Worm (Caenorhabditis elegans) whole organism, young adult: ENCODE measurements around the gene F26F12.3.

Experiments
- F10E7.11 ChIP-seq: sonication (generic microtip); optimal IDR thresholded peaks from 2 replicates; lab custom pipeline; 2017; ENCODE audit warnings: mild to moderate bottlenecking, missing genetic modification characterization, moderate library complexity, missing compliant biosample characterization
- F22D6.2 ChIP-seq: sonication (generic microtip); optimal IDR thresholded peaks from 2 replicates; lab custom pipeline; 2016; ENCODE audit warnings: mild to moderate bottlenecking, missing genetic modification characterization, missing compliant biosample characterization
- F52B5.7 ChIP-seq: sonication (generic microtip); optimal IDR thresholded peaks from 2 replicates; lab custom pipeline; 2016; ENCODE audit warnings: mild to moderate bottlenecking, missing genetic modification characterization, missing compliant biosample characterization
- Y56A3A.18 ChIP-seq: fragments of 200-800 bp; sonication (Bioruptor generic); IDR thresholded peaks from 2 replicates; pipeline ENCODE4 v1.3.6; 2022; ENCODE audit warnings: missing genetic modification reagents, missing genetic modification characterization, missing compliant biosample characterization
- Y95B8A.8 ChIP-seq: fragments of 200-800 bp; sonication (Bioruptor generic); IDR thresholded peaks from 2 replicates; pipeline ENCODE4 v1.3.6; 2022; ENCODE audit warnings: missing genetic modification reagents, missing genetic modification characterization, missing compliant biosample characterization
- aptf-2 ChIP-seq: fragments of 200-800 bp; sonication (Bioruptor generic); conservative IDR thresholded peaks from 2 replicates; pipeline ENCODE4 v1.3.6; 2022; ENCODE audit warnings: missing genetic modification reagents, missing genetic modification characterization, missing compliant biosample characterization
- atf-7 ChIP-seq: sonication (generic microtip); optimal IDR thresholded peaks from 2 replicates; lab custom pipeline; 2017; ENCODE audit warnings: mild to moderate bottlenecking, missing genetic modification characterization, missing compliant biosample characterization
- athp-1 ChIP-seq: sonication (generic microtip); optimal IDR thresholded peaks from 2 replicates; lab custom pipeline; 2017; ENCODE audit warnings: mild to moderate bottlenecking, missing genetic modification characterization, missing compliant biosample characterization
- attf-5 ChIP-seq: fragments of 200-800 bp; sonication (Bioruptor generic); optimal IDR thresholded peaks from 2 replicates; lab custom pipeline; 2018; ENCODE audit warnings: mild to moderate bottlenecking, missing genetic modification characterization, missing compliant biosample characterization
- bed-2 ChIP-seq: fragments of 200-800 bp; sonication (Bioruptor generic); IDR thresholded peaks from 2 replicates; pipeline ENCODE4 v1.3.6; 2022; ENCODE audit warnings: missing genetic modification reagents, missing genetic modification characterization, missing compliant biosample characterization
- cebp-1 ChIP-seq, 2 experiments: fragments of 200-800 bp in 1 of 2; sonication (Bioruptor generic) in 1 of 2; sonication (generic microtip) in 1 of 2; IDR thresholded peaks in 1 of 2; optimal IDR thresholded peaks in 1 of 2; 2 replicates each; pipeline versions ENCODE4 v1.3.6 to Lab custom; 2017 to 2022; ENCODE audit warnings: missing compliant biosample characterization in 2 of 2, missing genetic modification characterization in 2 of 2, mild to moderate bottlenecking in 1 of 2, missing genetic modification reagents in 1 of 2, moderate library complexity in 1 of 2
- cebp-2 ChIP-seq: fragments of 200-800 bp; sonication (Bioruptor generic); IDR thresholded peaks from 2 replicates; pipeline ENCODE4 v1.3.6; 2022; ENCODE audit warnings: missing genetic modification characterization, missing compliant biosample characterization
- ceh-100 ChIP-seq: fragments of 200-800 bp; sonication (Bioruptor generic); IDR thresholded peaks from 2 replicates; pipeline ENCODE4 v1.3.6; 2022; ENCODE audit warnings: missing genetic modification reagents, missing genetic modification characterization, missing compliant biosample characterization
- ceh-27 ChIP-seq: fragments of 200-800 bp; sonication (Bioruptor generic); optimal IDR thresholded peaks from 2 replicates; lab custom pipeline; 2018; ENCODE audit warnings: mild to moderate bottlenecking, missing genetic modification characterization, moderate library complexity, missing compliant biosample characterization
- ceh-40 ChIP-seq: fragments of 200-800 bp; sonication (Bioruptor generic); IDR thresholded peaks from 2 replicates; pipeline ENCODE4 v1.3.6; 2022; ENCODE audit warnings: missing genetic modification characterization, missing compliant biosample characterization
- ceh-58 ChIP-seq: fragments of 200-800 bp; sonication (Bioruptor generic); IDR thresholded peaks from 2 replicates; pipeline ENCODE4 v1.3.6; 2022; ENCODE audit warnings: missing genetic modification characterization, missing compliant biosample characterization
- die-1 ChIP-seq: sonication (generic microtip); optimal IDR thresholded peaks from 2 replicates; lab custom pipeline; 2016; ENCODE audit warnings: missing genotype, mild to moderate bottlenecking, missing genetic modification characterization, missing compliant biosample characterization
- dpl-1 ChIP-seq: fragments of 150-350 bp; optimal IDR thresholded peaks from 2 replicates; lab custom pipeline; 2014; ENCODE audit warnings: missing biosample characterization, missing genetic modification reagents, missing genetic modification characterization
- egl-44 ChIP-seq: fragments of 200-800 bp; sonication (Bioruptor generic); IDR thresholded peaks from 2 replicates; pipeline ENCODE4 v1.3.6; 2022; ENCODE audit warnings: missing genetic modification reagents, missing genetic modification characterization, missing compliant biosample characterization
- egrh-3 ChIP-seq: fragments of 200-800 bp; sonication (Bioruptor generic); IDR thresholded peaks from 2 replicates; pipeline ENCODE4 v1.3.6; 2022; ENCODE audit warnings: missing genetic modification reagents, missing genetic modification characterization, missing compliant biosample characterization
- fkh-3 ChIP-seq: sonication (generic microtip); optimal IDR thresholded peaks from 2 replicates; lab custom pipeline; 2016; ENCODE audit warnings: mild to moderate bottlenecking, missing genetic modification characterization, missing compliant biosample characterization
- gei-17 ChIP-seq: fragments of 200-800 bp; sonication (Bioruptor generic); optimal IDR thresholded peaks from 2 replicates; lab custom pipeline; 2018; ENCODE audit warnings: mild to moderate bottlenecking, missing genetic modification characterization, missing compliant biosample characterization
- hlh-12 ChIP-seq: sonication (generic microtip); optimal IDR thresholded peaks from 2 replicates; lab custom pipeline; 2016; ENCODE audit warnings: missing genetic modification characterization, missing compliant biosample characterization
- hlh-26 ChIP-seq: fragments of 200-800 bp; sonication (Bioruptor generic); conservative IDR thresholded peaks from 2 replicates; pipeline ENCODE4 v1.3.6; 2022; ENCODE audit warnings: missing genetic modification reagents, missing genetic modification characterization, missing compliant biosample characterization
- let-526 ChIP-seq: fragments of 200-800 bp; sonication (Bioruptor generic); IDR thresholded peaks from 2 replicates; pipeline ENCODE4 v1.3.6; 2022; ENCODE audit warnings: missing genetic modification reagents, missing genetic modification characterization, missing compliant biosample characterization
- lin-26 ChIP-seq: fragments of 200-800 bp; sonication (Bioruptor generic); IDR thresholded peaks from 2 replicates; pipeline ENCODE4 v1.3.6; 2022; ENCODE audit warnings: missing genetic modification reagents, missing genetic modification characterization, missing compliant biosample characterization
- lin-40 ChIP-seq: sonication (generic microtip); optimal IDR thresholded peaks from 2 replicates; lab custom pipeline; 2016; ENCODE audit warnings: missing genetic modification characterization, mild to moderate bottlenecking, missing compliant biosample characterization, missing genotype, missing genetic modification reagents
- lsl-1 ChIP-seq: fragments of 200-800 bp; sonication (Bioruptor generic); optimal IDR thresholded peaks from 2 replicates; lab custom pipeline; 2018; ENCODE audit warnings: mild to moderate bottlenecking, missing genetic modification characterization, moderate library complexity, missing compliant biosample characterization
- madf-10 ChIP-seq: sonication (generic microtip); optimal IDR thresholded peaks from 2 replicates; lab custom pipeline; 2016; ENCODE audit warnings: mild to moderate bottlenecking, missing genetic modification characterization, missing compliant biosample characterization
- madf-3 ChIP-seq: fragments of 200-800 bp; sonication (Bioruptor generic); IDR thresholded peaks from 2 replicates; pipeline ENCODE4 v1.3.6; 2022; ENCODE audit warnings: missing genetic modification reagents, missing genetic modification characterization, missing compliant biosample characterization
- nfya-1 ChIP-seq: sonication (generic microtip); optimal IDR thresholded peaks from 2 replicates; lab custom pipeline; 2017; ENCODE audit warnings: antibody characterized with exemption, missing compliant biosample characterization, missing genetic modification characterization, borderline replicate concordance; ENCODE audit not compliant: insufficient read depth
- nfyb-1 ChIP-seq: fragments of 200-800 bp; sonication (Bioruptor generic); IDR thresholded peaks from 2 replicates; pipeline ENCODE4 v1.3.6; 2022; ENCODE audit warnings: missing genetic modification reagents, missing genetic modification characterization, missing compliant biosample characterization
- nhr-120 ChIP-seq: fragments of 200-800 bp; sonication (Bioruptor generic); IDR thresholded peaks from 2 replicates; pipeline ENCODE4 v1.3.6; 2022; ENCODE audit warnings: missing genetic modification characterization, missing compliant biosample characterization
- nhr-27 ChIP-seq: fragments of 200-800 bp; sonication (Bioruptor generic); optimal IDR thresholded peaks from 2 replicates; lab custom pipeline; 2018; ENCODE audit warnings: mild to moderate bottlenecking, missing genetic modification characterization, moderate library complexity, missing compliant biosample characterization
- pbrm-1 ChIP-seq: fragments of 200-800 bp; sonication (Bioruptor generic); IDR thresholded peaks from 2 replicates; pipeline ENCODE4 v1.3.6; 2022; ENCODE audit warnings: missing genetic modification reagents, missing genetic modification characterization, missing compliant biosample characterization
- pha-4 ChIP-seq: fragments of 150-350 bp; sonication (generic microtip); optimal IDR thresholded peaks from 2 replicates; lab custom pipeline; 2014; ENCODE audit warnings: missing biosample characterization, missing genetic modification reagents, missing genetic modification characterization
- repo-1 ChIP-seq: sonication (generic microtip); optimal IDR thresholded peaks from 2 replicates; lab custom pipeline; 2017; ENCODE audit warnings: mild to moderate bottlenecking, missing genetic modification characterization, missing compliant biosample characterization
- sdz-38 ChIP-seq: sonication (generic microtip); optimal IDR thresholded peaks from 2 replicates; lab custom pipeline; 2016; ENCODE audit warnings: missing genotype, missing genetic modification characterization, missing compliant biosample characterization
- sea-2 ChIP-seq: fragments of 200-800 bp; sonication (Bioruptor generic); IDR thresholded peaks from 2 replicates; pipeline ENCODE4 v1.3.6; 2022; ENCODE audit warnings: missing genetic modification characterization, missing compliant biosample characterization
- somi-1 ChIP-seq: fragments of 200-800 bp; sonication (Bioruptor generic); optimal IDR thresholded peaks from 2 replicates; lab custom pipeline; 2018; ENCODE audit warnings: mild to moderate bottlenecking, missing genetic modification characterization, missing compliant biosample characterization
- tlf-1 ChIP-seq: fragments of 200-800 bp; sonication (Bioruptor generic); optimal IDR thresholded peaks from 2 replicates; lab custom pipeline; 2018; ENCODE audit warnings: mild to moderate bottlenecking, missing genetic modification characterization, missing compliant biosample characterization
- unc-130 ChIP-seq: sonication (generic microtip); optimal IDR thresholded peaks from 2 replicates; lab custom pipeline; 2016; ENCODE audit warnings: missing genetic modification reagents, missing genetic modification characterization, missing compliant biosample characterization
- xnd-1 ChIP-seq: sonication (generic microtip); optimal IDR thresholded peaks from 2 replicates; lab custom pipeline; 2016; ENCODE audit warnings: missing genotype, missing genetic modification reagents, missing genetic modification characterization, missing compliant biosample characterization
- ztf-22 ChIP-seq: fragments of 200-800 bp; sonication (Bioruptor generic); optimal IDR thresholded peaks from 2 replicates; lab custom pipeline; 2018; ENCODE audit warnings: mild to moderate bottlenecking, missing genetic modification characterization, moderate library complexity, missing compliant biosample characterization
- ztf-25 ChIP-seq: fragments of 200-800 bp; sonication (Bioruptor generic); IDR thresholded peaks from 2 replicates; pipeline ENCODE4 v1.3.6; 2022; ENCODE audit warnings: missing genetic modification reagents, missing genetic modification characterization, missing compliant biosample characterization

Gene F26F12.3

DNA sequence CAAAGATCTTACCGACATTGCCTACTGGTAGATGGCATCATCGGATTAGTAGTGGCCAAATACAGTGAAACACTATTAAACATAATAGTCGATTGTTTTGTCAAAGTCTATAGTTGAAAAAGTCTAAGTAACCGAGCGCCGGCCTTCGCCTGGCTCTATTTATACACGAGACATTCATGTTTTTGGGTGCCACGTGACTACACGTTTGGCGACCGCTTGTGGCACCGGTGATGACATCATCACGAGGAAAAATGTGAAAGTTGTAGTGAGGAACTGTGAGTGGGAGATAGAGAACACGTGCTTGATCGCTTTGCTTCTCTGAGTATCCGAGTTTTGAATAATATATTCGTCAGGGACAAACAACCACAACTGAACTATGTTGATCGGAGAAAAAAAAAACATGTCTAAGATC lies 1.2 kb downstream of the F26F12.3 start (continued):
- TF ChIP-seq pbrm-1 (GFP tag; lab: Robert Waterston, UW), result 0 out of 2 replicates have a peak, but pooled peaks have one; percentile 48
- no peak for TF ChIP-seq nfya-1
- TF ChIP-seq pha-4, result no peak
- no peak for TF ChIP-seq F52B5.7 (tag; lab: Kevin White, UChicago)
- TF ChIP-seq sea-2 (GFP tag; lab: Robert Waterston, UW), result 0 out of 2 replicates have a peak, but pooled peaks have one; percentile 38
- peak; percentile 36 for TF ChIP-seq attf-5 (GFP tag; lab: Kevin White, UChicago)
- peak; percentile 25 for TF ChIP-seq tlf-1 (GFP tag; lab: Kevin White, UChicago)
- TF ChIP-seq madf-3, result 0 out of 2 replicates have a peak, but pooled peaks have one; percentile 10
- no peak for TF ChIP-seq cebp-2 (GFP tag; lab: Robert Waterston, UW)
- TF ChIP-seq hlh-26 (GFP tag; lab: Robert Waterston, UW), result no peak
- no peak for TF ChIP-seq hlh-12 (tag; lab: Kevin White, UChicago)
- peak; percentile 58; the same call in 1 of the 2 replicates for TF ChIP-seq cebp-1 (GFP tag; IDR thresholded peaks at IDR 0.05; lab: Robert Waterston, UW)
- TF ChIP-seq cebp-1 (tag; optimal IDR thresholded peaks at IDR 0.05; lab: Kevin White, UChicago), result peak; percentile 79
- no peak for TF ChIP-seq dpl-1 (GFP tag; lab: Kevin White, UChicago)
- TF ChIP-seq ztf-25, result no peak
- no peak for TF ChIP-seq fkh-3 (tag; lab: Kevin White, UChicago)
- TF ChIP-seq Y95B8A.8 (GFP tag; lab: Robert Waterston, UW), result peak; percentile 60; the same call in 1 of the 2 replicates
- no peak for TF ChIP-seq madf-10 (tag; lab: Kevin White, UChicago)
- no peak for TF ChIP-seq egrh-3 (GFP tag; lab: Robert Waterston, UW)
- peak; percentile 67; the same call in 1 of the 2 replicates for TF ChIP-seq let-526 (GFP tag; lab: Robert Waterston, UW)
- TF ChIP-seq unc-130 (GFP tag; lab: Kevin White, UChicago), result no peak
- no peak for TF ChIP-seq repo-1 (tag; lab: Kevin White, UChicago)
- no peak for TF ChIP-seq ceh-58
- TF ChIP-seq nfyb-1 (GFP tag; lab: Robert Waterston, UW), result peak; percentile 70
- no peak for TF ChIP-seq bed-2
- TF ChIP-seq Y56A3A.18 (GFP tag; lab: Robert Waterston, UW), result no peak
- TF ChIP-seq aptf-2 (GFP tag; lab: Robert Waterston, UW), result no peak
- peak; percentile 74 for TF ChIP-seq lin-40
- no peak for TF ChIP-seq gei-17 (GFP tag; lab: Kevin White, UChicago)
- TF ChIP-seq sdz-38 (tag; lab: Kevin White, UChicago), result no peak
- TF ChIP-seq somi-1 (GFP tag; lab: Kevin White, UChicago), result peak; percentile 78
- no peak for TF ChIP-seq ceh-100 (GFP tag; lab: Robert Waterston, UW)
- TF ChIP-seq nhr-120 (GFP tag; lab: Robert Waterston, UW), result no peak
- no peak for TF ChIP-seq nhr-27 (tag; lab: Kevin White, UChicago)
- peak; percentile 68 for TF ChIP-seq F22D6.2
- no peak for TF ChIP-seq ceh-40 (GFP tag; lab: Robert Waterston, UW)
- TF ChIP-seq athp-1 (tag; lab: Kevin White, UChicago), result no peak
- peak; percentile 58 for TF ChIP-seq ceh-27 (GFP tag; lab: Kevin White, UChicago)
- peak; percentile 64 for TF ChIP-seq atf-7 (tag; lab: Kevin White, UChicago)
- peak; percentile 52; the same call in 1 of the 2 replicates for TF ChIP-seq lin-26 (GFP tag; lab: Robert Waterston, UW)
- no peak for TF ChIP-seq ztf-22 (GFP tag; lab: Kevin White, UChicago)
- peak; percentile 25 for TF ChIP-seq die-1 (tag; lab: Kevin White, UChicago)
- TF ChIP-seq egl-44 (GFP tag; lab: Robert Waterston, UW), result peak; percentile 79
- TF ChIP-seq lsl-1 (GFP tag; lab: Kevin White, UChicago), result no peak
- no peak for TF ChIP-seq F10E7.11 (tag; lab: Kevin White, UChicago)
- TF ChIP-seq xnd-1 (tag; lab: Kevin White, UChicago), result no peak
